Worm (Caenorhabditis elegans): Measurements from ENCODE around the gene cox-11.
"Not testable (repeated sequence)": the region's sequence is repeated elsewhere in the genome, so short reads cannot be mapped to it uniquely, and the experiment has no call there.

- not testable (repeated sequence) for TF ChIP-seq nhr-11 (tag; optimal IDR thresholded peaks at IDR 0.05); nhr-48 (tag; optimal IDR thresholded peaks at IDR 0.05); snpc-4 (tag; optimal IDR thresholded peaks at IDR 0.05); cey-2 (tag; optimal IDR thresholded peaks at IDR 0.05; ENCODE audit: borderline replicate concordance, insufficient read depth); egl-27 (tag; optimal IDR thresholded peaks at IDR 0.05); ZK337.2 (GFP tag; IDR thresholded peaks at IDR 0.05); fkh-10 (GFP tag; optimal IDR thresholded peaks at IDR 0.05); Y48G9A.11 (GFP tag; IDR thresholded peaks at IDR 0.05); lin-15B (tag; optimal IDR thresholded peaks at IDR 0.05); sdz-12 (GFP tag; optimal IDR thresholded peaks at IDR 0.05); ceh-82 (tag; optimal IDR thresholded peaks at IDR 0.05)
- TF ChIP-seq lin-38 (GFP tag; IDR thresholded peaks at IDR 0.05), result peak; percentile 64
Observed at ce11 chrIV:13262849-13263248, 18.7 kb downstream of the cox-11 start.
